Worm (Caenorhabditis elegans) whole organism, late embryonic: ENCODE data around the gene cav-2.

Experiments
- ama-1 ChIP-seq: fragments of 150-350 bp; optimal IDR thresholded peaks from 2 replicates; lab custom pipeline; 2014
- ceh-9 ChIP-seq: sonication (generic microtip); optimal IDR thresholded peaks from 2 replicates; lab custom pipeline; 2016; ENCODE audit warnings: mild to moderate bottlenecking, missing genetic modification characterization, inconsistent platforms, missing compliant biosample characterization
- dve-1 ChIP-seq: sonication (generic microtip); optimal IDR thresholded peaks from 2 replicates; lab custom pipeline; 2017; ENCODE audit warnings: antibody characterized with exemption, mild to moderate bottlenecking, missing genetic modification characterization, missing compliant biosample characterization
- elt-2 ChIP-seq: sonication (generic microtip); optimal IDR thresholded peaks from 2 replicates; lab custom pipeline; 2016; ENCODE audit warnings: missing genetic modification reagents, missing genetic modification characterization, missing compliant biosample characterization
- elt-4 ChIP-seq: sonication (generic microtip); optimal IDR thresholded peaks from 2 replicates; lab custom pipeline; 2016; ENCODE audit warnings: missing genetic modification characterization, missing compliant biosample characterization
- eyg-1 ChIP-seq: sonication (generic microtip); optimal IDR thresholded peaks from 2 replicates; lab custom pipeline; 2016; ENCODE audit warnings: missing genotype, missing genetic modification characterization, missing compliant biosample characterization
- pax-1 ChIP-seq: fragments of 150-350 bp; optimal IDR thresholded peaks from 2 replicates; lab custom pipeline; 2014; ENCODE audit warnings: missing biosample characterization, missing genetic modification characterization
- pha-4 ChIP-seq: fragments of 150-350 bp; optimal IDR thresholded peaks from 2 replicates; lab custom pipeline; 2018; ENCODE audit warnings: missing biosample characterization, missing genetic modification reagents, missing genetic modification characterization
- pqm-1 ChIP-seq: sonication (generic microtip); optimal IDR thresholded peaks from 2 replicates; lab custom pipeline; 2016; ENCODE audit warnings: missing genetic modification characterization, missing compliant biosample characterization
- tbx-7 ChIP-seq: sonication (generic microtip); optimal IDR thresholded peaks from 2 replicates; lab custom pipeline; 2016; ENCODE audit warnings: missing genotype, missing genetic modification characterization, missing compliant biosample characterization

- no peak for TF ChIP-seq ceh-9 (tag; lab: Kevin White, UChicago)
- TF ChIP-seq dve-1 (tag; lab: Kevin White, UChicago) = no peak
- TF ChIP-seq elt-4 (tag; lab: Kevin White, UChicago) = no peak
- TF ChIP-seq tbx-7 (tag; lab: Kevin White, UChicago) = no peak
- TF ChIP-seq ama-1 (lab: Kevin White, UChicago) = no peak
- no peak for TF ChIP-seq eyg-1 (tag; lab: Kevin White, UChicago)
- no peak for TF ChIP-seq pha-4 (tag; lab: Kevin White, UChicago)
- TF ChIP-seq pqm-1 (tag; lab: Kevin White, UChicago) = no peak
- no peak for TF ChIP-seq elt-2 (tag; lab: Kevin White, UChicago)
- no peak for TF ChIP-seq pax-1
These were observed 32.7 kb downstream of the cav-2 start, which contains the start of the genes F53F4.2 and F53F4.18 for ce11 chrV:13589494-13590176.
